Fruit fly (Drosophila melanogaster): ENCODE data around the gene D19A.

D19A gene

DNA sequence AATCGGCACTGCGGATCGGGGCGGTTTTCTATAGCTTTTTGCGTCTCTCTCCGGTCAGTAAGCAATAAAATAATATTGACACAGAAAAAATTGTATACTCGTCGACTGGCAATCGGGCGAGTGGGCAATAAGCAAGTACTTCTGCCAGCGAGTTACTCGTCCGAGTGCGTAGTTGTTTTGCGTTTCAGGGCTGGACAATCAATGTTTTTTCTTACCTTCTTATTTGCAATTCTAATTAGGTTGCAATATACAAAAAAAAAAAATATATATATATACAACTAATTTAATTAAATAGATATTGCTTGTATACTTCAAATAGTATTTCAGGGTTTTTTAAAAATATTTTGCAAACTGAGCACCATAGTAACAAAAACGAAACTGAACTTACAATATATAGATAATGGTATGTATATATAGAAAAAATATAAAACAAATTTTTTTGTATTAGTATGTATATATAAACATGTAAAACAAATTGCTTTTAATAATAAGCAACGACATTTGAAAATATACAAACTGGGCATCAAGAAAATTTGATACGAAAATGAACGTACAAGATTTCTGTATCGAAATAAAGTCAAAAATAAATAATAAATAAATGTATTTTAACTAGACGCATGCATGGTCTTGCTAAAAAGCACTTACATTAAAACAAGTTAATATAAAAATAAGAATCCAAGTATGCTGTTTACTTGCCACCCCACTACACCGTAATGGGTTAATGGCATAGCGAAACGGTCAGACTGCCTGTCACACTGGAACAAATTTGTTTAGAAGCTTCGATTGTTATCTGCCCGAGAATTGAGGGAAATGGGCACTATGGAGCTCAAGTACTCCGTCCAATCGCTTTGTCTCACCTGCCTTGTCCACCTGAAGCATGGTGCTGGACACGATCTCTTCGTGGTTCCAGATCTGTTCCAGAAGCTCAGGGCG, at the start of gene D19A, which contains the start of gene CG7386 (continued):
- TF ChIP-seq CG6254 (GFP tag; optimal IDR thresholded peaks at IDR 0.05) (no peak), Dip3 (GFP tag; optimal IDR thresholded peaks at IDR 0.05) (peak; percentile 46), lola (GFP tag; optimal IDR thresholded peaks at IDR 0.05) (peak in 1 of 3 experiments; percentile 15), CG10147 (GFP tag; optimal IDR thresholded peaks at IDR 0.05) (peak; percentile 45), Gug (GFP tag; IDR thresholded peaks at IDR 0.05) (peak; percentile 75; the same call in 3 of the 4 replicates), CG7372 (GFP tag; IDR thresholded peaks at IDR 0.05) (peak; percentile 32; the same call in 1 of the 2 replicates), CG33557 (GFP tag; optimal IDR thresholded peaks at IDR 0.05) (peak; percentile 48), gfzf (GFP tag; optimal IDR thresholded peaks at IDR 0.05) (peak; percentile 8), lilli (GFP tag; optimal IDR thresholded peaks at IDR 0.05) (peak; percentile 70), Sry-δ (GFP tag; optimal IDR thresholded peaks at IDR 0.05) (peak; percentile 22), nerfin-1 (tag; optimal IDR thresholded peaks at IDR 0.05) (peak; percentile 16), sr (GFP tag; IDR thresholded peaks at IDR 0.05) (0 out of 3 replicates have a peak, but pooled peaks have one; percentile 8), CrebB (tag; optimal IDR thresholded peaks at IDR 0.05) (no peak), CG12071 (GFP tag; optimal IDR thresholded peaks at IDR 0.05) (no peak), tx (GFP tag; optimal IDR thresholded peaks at IDR 0.05) (peak; percentile 1), CG11093 (GFP tag; IDR thresholded peaks at IDR 0.05) (peak; percentile 53; the same call in 2 of the 3 replicates), z (GFP tag; IDR thresholded peaks at IDR 0.05) (no peak), dpn (GFP tag; optimal IDR thresholded peaks at IDR 0.05) (peak; percentile 33 to 62), CG7745 (tag; optimal IDR thresholded peaks at IDR 0.05) (no peak), NFAT (GFP tag; IDR thresholded peaks at IDR 0.05) (peak; percentile 75), CG7357 (GFP tag; IDR thresholded peaks at IDR 0.05) (no peak), zen (tag; optimal IDR thresholded peaks at IDR 0.05) (peak; percentile 3), vfl (GFP tag; optimal IDR thresholded peaks at IDR 0.05) (peak; percentile 18), esg (GFP tag; conservative IDR thresholded peaks at IDR 0.05) (no peak; the same call in none of the 2 replicates), Hmx (GFP tag; optimal IDR thresholded peaks at IDR 0.05) (no peak), PHDP (tag; optimal IDR thresholded peaks at IDR 0.05) (peak; percentile 68), Antp (GFP tag; optimal IDR thresholded peaks at IDR 0.05) (peak; percentile 68), Bgb (GFP tag; IDR thresholded peaks at IDR 0.05; ENCODE audit: partially characterized antibody) (peak; percentile 35; the same call in 1 of the 2 replicates), CG18476 (GFP tag; optimal IDR thresholded peaks at IDR 0.05) (no peak), CG31441 (GFP tag; IDR thresholded peaks at IDR 0.05) (peak; percentile 57), ranshi (GFP tag; IDR thresholded peaks at IDR 0.05) (peak; percentile 53), CG4707 (GFP tag; optimal IDR thresholded peaks at IDR 0.05) (no peak), C15 (GFP tag; IDR thresholded peaks at IDR 0.05) (no peak), grau (tag; optimal IDR thresholded peaks at IDR 0.05) (peak; percentile 49), Sox102F (GFP tag; optimal IDR thresholded peaks at IDR 0.05) (peak; percentile 58), ro (GFP tag; IDR thresholded peaks at IDR 0.05) (no peak), pum (GFP tag; optimal IDR thresholded peaks at IDR 0.05) (peak; percentile 28), CG15479 (GFP tag; optimal IDR thresholded peaks at IDR 0.05) (no peak), Ptx1 (GFP tag; IDR thresholded peaks at IDR 0.05) (peak; percentile 67), CG30403 (GFP tag; optimal IDR thresholded peaks at IDR 0.05) (peak; percentile 55), Hand (GFP tag; optimal IDR thresholded peaks at IDR 0.05) (no peak), CG7987 (GFP tag; optimal IDR thresholded peaks at IDR 0.05) (peak; percentile 30), CG4617 (GFP tag; optimal IDR thresholded peaks at IDR 0.05; ENCODE audit: borderline replicate concordance) (peak; percentile 7), pnt (GFP tag; optimal IDR thresholded peaks at IDR 0.05) (peak; percentile 39), Bdp1 (GFP tag; optimal IDR thresholded peaks at IDR 0.05) (no peak), wek (GFP tag; optimal IDR thresholded peaks at IDR 0.05) (peak; percentile 11), ap (GFP tag; IDR thresholded peaks at IDR 0.05) (no peak)
